Worm (Caenorhabditis elegans) whole organism, mixed stage, embryonic: Measurements from ENCODE around the gene lec-2.

ENCODE experiments used
- blmp-1 ChIP-seq: fragments of 150-350 bp; optimal IDR thresholded peaks from 2 replicates; lab custom pipeline; 2014; ENCODE audit warnings: missing biosample characterization, missing genetic modification characterization
- ceh-83 ChIP-seq: fragments of 200-800 bp; sonication (Bioruptor generic); optimal IDR thresholded peaks from 2 replicates; lab custom pipeline; 2018; ENCODE audit warnings: mild to moderate bottlenecking, missing genetic modification characterization, missing compliant biosample characterization
- ces-1 ChIP-seq: fragments of 150-350 bp; optimal IDR thresholded peaks from 2 replicates; lab custom pipeline; 2014; ENCODE audit warnings: missing biosample characterization, missing genetic modification reagents, missing genetic modification characterization
- lsy-2 ChIP-seq: fragments of 150-350 bp; optimal IDR thresholded peaks from 2 replicates; lab custom pipeline; 2014; ENCODE audit warnings: missing biosample characterization, missing genetic modification characterization
- unc-62 ChIP-seq: fragments of 150-350 bp; optimal IDR thresholded peaks from 2 replicates; lab custom pipeline; 2014; ENCODE audit warnings: missing biosample characterization, missing genetic modification reagents, missing genetic modification characterization
- ztf-11 ChIP-seq: fragments of 150-350 bp; optimal IDR thresholded peaks from 2 replicates; lab custom pipeline; 2014; ENCODE audit warnings: missing biosample characterization, missing genetic modification characterization

DNA sequence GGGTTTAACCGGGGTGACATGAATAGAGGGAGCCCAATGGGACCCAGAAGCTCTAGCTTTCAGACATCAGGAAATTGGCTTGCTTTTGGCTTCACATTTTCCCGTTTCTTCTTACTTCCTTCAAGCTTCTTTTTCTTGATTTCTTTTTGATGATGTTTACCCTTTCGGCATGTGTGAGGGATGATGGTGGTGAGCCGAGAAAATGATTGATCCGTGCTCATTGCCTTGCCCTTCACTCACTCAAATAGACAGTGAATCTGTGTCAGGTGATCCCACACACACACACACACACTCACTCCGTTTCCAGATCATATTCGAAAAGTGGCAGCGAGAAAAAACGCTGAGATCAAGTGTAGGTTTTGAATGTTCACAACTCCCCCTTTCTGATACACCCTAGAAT, 21.3 kb downstream of the lec-2 start:
- TF ChIP-seq lsy-2 (tag; lab: Kevin White, UChicago) (no peak), unc-62 (GFP tag; lab: Kevin White, UChicago) (no peak), ceh-83 (GFP tag; lab: Kevin White, UChicago) (no peak), ztf-11 (tag; lab: Kevin White, UChicago) (no peak), ces-1 (no peak), blmp-1 (tag; lab: Kevin White, UChicago) (no peak)
